Fruit fly (Drosophila melanogaster) whole organism: Measurements from ENCODE around the gene Cf2.

Experiments used
- CG8478 ChIP-seq: fragments of >200 bp; optimal IDR thresholded peaks from 2 replicates; lab custom pipeline; 2018; ENCODE audit warnings: inconsistent platforms
- Dll ChIP-seq: fragments of >200 bp; optimal IDR thresholded peaks from 2 replicates; lab custom pipeline; 2017
- EcR ChIP-seq, 2 experiments: fragments of >200 bp; optimal IDR thresholded peaks; 2 replicates each; lab custom pipeline; 2017; ENCODE audit warnings: missing biosample characterization in 2 of 2, missing genetic modification characterization in 2 of 2, missing genetic modification reagents in 2 of 2
- pan ChIP-seq: fragments of >200 bp; optimal IDR thresholded peaks from 2 replicates; lab custom pipeline; 2017
- psq ChIP-seq: fragments of >200 bp; optimal IDR thresholded peaks from 2 replicates; lab custom pipeline; 2017
- usp ChIP-seq: fragments of >200 bp; optimal IDR thresholded peaks from 2 replicates; lab custom pipeline; 2017; ENCODE audit warnings: missing biosample characterization, missing genetic modification characterization, mixed read lengths

dm6 chr2L:4891914-4892469 lies 9.1 kb upstream of the Cf2 start, which contains the start of gene CG3036:
- TF ChIP-seq psq (lab: Kevin White, UChicago), result no peak
- no peak for TF ChIP-seq EcR (GFP tag; optimal IDR thresholded peaks at IDR 0.05; lab: Kevin White, UChicago)
- TF ChIP-seq CG8478 (lab: Kevin White, UChicago), result no peak
- TF ChIP-seq pan, result no peak
- no peak for TF ChIP-seq Dll (lab: Kevin White, UChicago)
- TF ChIP-seq usp (GFP tag; lab: Kevin White, UChicago), result no peak
